Fruit fly (Drosophila melanogaster) whole organism, prepupa: ENCODE measurements around the gene CG17249.

Experiments
- CG10669 ChIP-seq: fragments of 200-800 bp; sonication (Bioruptor generic); optimal IDR thresholded peaks from 3 replicates; lab custom pipeline; 2018; ENCODE audit warnings: missing biosample characterization, mild to moderate bottlenecking, missing genetic modification characterization, moderate library complexity
- CG11294 ChIP-seq: fragments of 200-800 bp; sonication (Bioruptor generic); IDR thresholded peaks from 2 replicates; pipeline ENCODE4 v1.3.6; 2022; ENCODE audit warnings: missing biosample characterization, missing genetic modification characterization
- CG11762 ChIP-seq: fragments of 200-800 bp; sonication (Bioruptor generic); optimal IDR thresholded peaks from 3 replicates; lab custom pipeline; 2016; ENCODE audit warnings: missing biosample characterization, missing genetic modification characterization; ENCODE audit not compliant: insufficient read depth
- CG11902 ChIP-seq: fragments of 200-800 bp; sonication (Bioruptor generic); optimal IDR thresholded peaks from 3 replicates; lab custom pipeline; 2016; ENCODE audit warnings: missing biosample characterization, missing genetic modification characterization
- CG15336 ChIP-seq: fragments of 200-800 bp; sonication (Bioruptor generic); IDR thresholded peaks from 2 replicates; pipeline ENCODE4 v1.3.6; 2022; ENCODE audit warnings: missing biosample characterization, missing genetic modification characterization
- CG1621 ChIP-seq: fragments of 200-800 bp; sonication (Bioruptor generic); optimal IDR thresholded peaks from 3 replicates; lab custom pipeline; 2018; ENCODE audit warnings: missing biosample characterization, mild to moderate bottlenecking, missing genetic modification characterization
- CG16779 ChIP-seq: fragments of 200-800 bp; sonication (Bioruptor generic); optimal IDR thresholded peaks from 3 replicates; lab custom pipeline; 2017; ENCODE audit warnings: missing biosample characterization, mild to moderate bottlenecking, missing genetic modification characterization
- CG3032 ChIP-seq: fragments of 200-800 bp; optimal IDR thresholded peaks from 2 replicates; lab custom pipeline; 2019; ENCODE audit warnings: missing biosample characterization, mild to moderate bottlenecking, missing genetic modification characterization, moderate library complexity
- CG31627 ChIP-seq: fragments of 200-800 bp; sonication (Bioruptor generic); optimal IDR thresholded peaks from 3 replicates; lab custom pipeline; 2016; ENCODE audit warnings: missing biosample characterization, missing genetic modification characterization
- CG32006 ChIP-seq: fragments of 200-800 bp; sonication (Bioruptor generic); optimal IDR thresholded peaks from 3 replicates; lab custom pipeline; 2017; ENCODE audit warnings: missing biosample characterization, mild to moderate bottlenecking, missing genetic modification characterization
- CG34406 ChIP-seq: fragments of 200-800 bp; sonication (Bioruptor generic); optimal IDR thresholded peaks from 3 replicates; lab custom pipeline; 2016; ENCODE audit warnings: missing biosample characterization, missing genetic modification characterization
- CG3919 ChIP-seq: fragments of 200-800 bp; sonication (Bioruptor generic); optimal IDR thresholded peaks from 3 replicates; lab custom pipeline; 2016; ENCODE audit warnings: missing biosample characterization, missing genetic modification characterization
- CG6163 ChIP-seq: fragments of 200-800 bp; sonication (Bioruptor generic); IDR thresholded peaks from 3 replicates; pipeline ENCODE4 v1.3.6; 2022; ENCODE audit warnings: missing biosample characterization, missing genetic modification characterization
- CG6276 ChIP-seq: fragments of 200-800 bp; sonication (Bioruptor generic); optimal IDR thresholded peaks from 2 replicates; lab custom pipeline; 2017; ENCODE audit warnings: missing biosample characterization, mild to moderate bottlenecking, missing genetic modification characterization
- CG6792 ChIP-seq: fragments of 200-800 bp; sonication (Bioruptor generic); optimal IDR thresholded peaks from 3 replicates; lab custom pipeline; 2016; ENCODE audit warnings: missing biosample characterization, missing genetic modification characterization
- CG6854 ChIP-seq: fragments of 200-800 bp; sonication (Bioruptor generic); optimal IDR thresholded peaks from 2 replicates; lab custom pipeline; 2017; ENCODE audit warnings: missing biosample characterization, mild to moderate bottlenecking, missing genetic modification characterization
- CG7368 ChIP-seq: fragments of 200-800 bp; sonication (Bioruptor generic); optimal IDR thresholded peaks from 3 replicates; lab custom pipeline; 2016; ENCODE audit warnings: missing biosample characterization, missing genetic modification characterization
- CG8119 ChIP-seq: fragments of 200-800 bp; sonication (Bioruptor generic); IDR thresholded peaks from 3 replicates; pipeline ENCODE4 v1.3.6; 2022; ENCODE audit warnings: missing biosample characterization, missing genetic modification characterization
- CG8319 ChIP-seq: fragments of 200-800 bp; sonication (Bioruptor generic); optimal IDR thresholded peaks from 3 replicates; lab custom pipeline; 2016; ENCODE audit warnings: missing biosample characterization, missing genetic modification characterization
- CG8632 ChIP-seq: fragments of 200-800 bp; sonication (Bioruptor generic); optimal IDR thresholded peaks from 3 replicates; lab custom pipeline; 2016; ENCODE audit warnings: missing biosample characterization, missing genetic modification characterization
- Eip78C ChIP-seq: fragments of 200-800 bp; sonication (Bioruptor generic); peaks from one replicate; lab custom pipeline; 2016; ENCODE audit warnings: missing biosample characterization, missing genetic modification characterization
- Eip93F ChIP-seq: fragments of 200-800 bp; sonication (Bioruptor generic); optimal IDR thresholded peaks from 2 replicates; lab custom pipeline; 2016; ENCODE audit warnings: missing biosample characterization, mild to moderate bottlenecking, missing genetic modification characterization
- Ets21C ChIP-seq: fragments of 200-800 bp; sonication (Bioruptor generic); optimal IDR thresholded peaks from 3 replicates; lab custom pipeline; 2016; ENCODE audit warnings: missing biosample characterization, missing genetic modification characterization
- Ets96B ChIP-seq: fragments of 200-800 bp; optimal IDR thresholded peaks from 2 replicates; lab custom pipeline; 2019; ENCODE audit warnings: missing biosample characterization, mild to moderate bottlenecking, missing genetic modification characterization, moderate library complexity
- Hr38 ChIP-seq: sonication (Bioruptor generic); optimal IDR thresholded peaks from 2 replicates; lab custom pipeline; 2016; ENCODE audit warnings: missing biosample characterization, missing genetic modification characterization
- Hr39 ChIP-seq: fragments of 200-800 bp; sonication (Bioruptor generic); optimal IDR thresholded peaks from 2 replicates; lab custom pipeline; 2016; ENCODE audit warnings: missing biosample characterization, missing genetic modification characterization
- Lpt ChIP-seq: fragments of 200-800 bp; sonication (Bioruptor generic); optimal IDR thresholded peaks from 3 replicates; lab custom pipeline; 2016; ENCODE audit warnings: missing biosample characterization, missing genetic modification characterization
- Met ChIP-seq: fragments of 200-800 bp; sonication (Bioruptor generic); optimal IDR thresholded peaks from 3 replicates; lab custom pipeline; 2016; ENCODE audit warnings: missing biosample characterization, missing genetic modification characterization
- Smox ChIP-seq: fragments of 200-800 bp; sonication (Bioruptor generic); optimal IDR thresholded peaks from 3 replicates; lab custom pipeline; 2016; ENCODE audit warnings: missing biosample characterization, missing genetic modification characterization
- Sox102F ChIP-seq: fragments of 200-800 bp; sonication (Bioruptor generic); optimal IDR thresholded peaks from 2 replicates; lab custom pipeline; 2016; ENCODE audit warnings: missing biosample characterization, mild to moderate bottlenecking, missing genetic modification characterization
- Sox14 ChIP-seq: fragments of 200-800 bp; sonication (Bioruptor generic); optimal IDR thresholded peaks from 3 replicates; lab custom pipeline; 2016; ENCODE audit warnings: missing biosample characterization, missing genetic modification characterization
- Sox15 ChIP-seq: fragments of 200-800 bp; sonication (Bioruptor generic); optimal IDR thresholded peaks from 3 replicates; lab custom pipeline; 2016; ENCODE audit warnings: missing biosample characterization, missing genetic modification characterization
- achi ChIP-seq: fragments of 200-800 bp; sonication (Bioruptor generic); optimal IDR thresholded peaks from 3 replicates; lab custom pipeline; 2016; ENCODE audit warnings: missing biosample characterization, missing genetic modification characterization
- acj6 ChIP-seq: fragments of 200-800 bp; sonication (Bioruptor generic); optimal IDR thresholded peaks from 3 replicates; lab custom pipeline; 2016; ENCODE audit warnings: missing biosample characterization, missing genetic modification characterization
- cyc ChIP-seq: fragments of 200-800 bp; sonication (Bioruptor generic); optimal IDR thresholded peaks from 3 replicates; lab custom pipeline; 2016; ENCODE audit warnings: missing biosample characterization, missing genetic modification characterization
- dac ChIP-seq: fragments of 200-800 bp; sonication (Bioruptor generic); optimal IDR thresholded peaks from 2 replicates; lab custom pipeline; 2017; ENCODE audit warnings: missing biosample characterization, mild to moderate bottlenecking, missing genetic modification characterization
- eg ChIP-seq: fragments of 200-800 bp; sonication (Bioruptor generic); IDR thresholded peaks from 3 replicates; pipeline ENCODE4 v1.3.6; 2022; ENCODE audit warnings: missing biosample characterization, missing genetic modification characterization
- esn ChIP-seq: fragments of 200-800 bp; sonication (Bioruptor generic); optimal IDR thresholded peaks from 2 replicates; lab custom pipeline; 2016; ENCODE audit warnings: missing biosample characterization, mild to moderate bottlenecking, missing genetic modification characterization, moderate library complexity
- fd59A ChIP-seq: fragments of 200-800 bp; sonication (Bioruptor generic); optimal IDR thresholded peaks from 2 replicates; lab custom pipeline; 2017; ENCODE audit warnings: missing biosample characterization, mild to moderate bottlenecking, missing genetic modification characterization, missing genetic modification reagents
- fd85E ChIP-seq: fragments of 200-800 bp; sonication (Bioruptor generic); optimal IDR thresholded peaks from 3 replicates; lab custom pipeline; 2016; ENCODE audit warnings: missing biosample characterization, missing genetic modification characterization
- fkh ChIP-seq: fragments of 200-800 bp; sonication (Bioruptor generic); optimal IDR thresholded peaks from 3 replicates; lab custom pipeline; 2017; ENCODE audit warnings: missing biosample characterization, mild to moderate bottlenecking, missing genetic modification characterization, moderate library complexity
- lz ChIP-seq: fragments of 200-800 bp; sonication (Bioruptor generic); optimal IDR thresholded peaks from 3 replicates; lab custom pipeline; 2016; ENCODE audit warnings: missing biosample characterization, missing genetic modification characterization
- net ChIP-seq: fragments of 200-800 bp; sonication (Bioruptor generic); optimal IDR thresholded peaks from 3 replicates; lab custom pipeline; 2016; ENCODE audit warnings: missing biosample characterization, missing genetic modification characterization
- salr ChIP-seq, 2 experiments: fragments of 200-800 bp; sonication (Bioruptor generic); optimal IDR thresholded peaks; 3 replicates each; lab custom pipeline; 2016 to 2018; ENCODE audit warnings: missing biosample characterization in 2 of 2, missing genetic modification characterization in 2 of 2, mild to moderate bottlenecking in 1 of 2
- ss ChIP-seq, 2 experiments: fragments of 200-800 bp; sonication (Bioruptor generic); optimal IDR thresholded peaks; 2 replicates in 1 of 2; 3 replicates in 1 of 2; lab custom pipeline; 2017 to 2018; ENCODE audit warnings: mild to moderate bottlenecking in 2 of 2, missing biosample characterization in 2 of 2, missing genetic modification characterization in 2 of 2, moderate library complexity in 1 of 2
- svp ChIP-seq: fragments of 200-800 bp; sonication (Bioruptor generic); peaks from one replicate; lab custom pipeline; 2016; ENCODE audit warnings: missing biosample characterization, missing genetic modification characterization
- topi ChIP-seq: fragments of 200-800 bp; sonication (Bioruptor generic); optimal IDR thresholded peaks from 3 replicates; lab custom pipeline; 2016; ENCODE audit warnings: missing biosample characterization, missing genetic modification characterization
- vri ChIP-seq: fragments of 200-800 bp; sonication (Bioruptor generic); optimal IDR thresholded peaks from 3 replicates; lab custom pipeline; 2016; ENCODE audit warnings: missing biosample characterization, mild to moderate bottlenecking, missing genetic modification characterization

The CG17249 gene

DNA sequence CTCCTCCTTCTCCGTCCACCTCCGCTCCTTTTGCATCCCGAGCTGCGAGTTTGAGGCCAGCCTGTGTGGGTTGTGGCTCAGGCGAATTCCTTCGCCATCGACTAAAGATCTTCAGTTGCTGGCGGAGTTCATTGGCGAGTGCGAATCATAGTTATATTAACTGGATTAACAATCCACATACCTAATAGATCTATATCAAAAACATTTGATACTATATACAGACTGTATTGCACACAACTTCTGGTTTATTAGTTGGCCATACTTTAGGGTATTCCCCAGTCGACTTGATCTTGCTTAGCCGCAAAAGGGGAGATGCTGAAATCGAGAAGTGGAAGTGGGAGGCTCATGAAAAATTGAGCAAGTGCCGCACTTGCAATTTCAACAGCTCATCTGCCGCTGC, 45.6 kb upstream of the CG17249 start (continued):
- no peak for TF ChIP-seq vri (GFP tag; lab: Kevin White, UChicago)
- no peak for TF ChIP-seq net (GFP tag; lab: Kevin White, UChicago)
- TF ChIP-seq CG34406, result no peak
- peak; percentile 18 for TF ChIP-seq fd59A (GFP tag; lab: Kevin White, UChicago)
- no peak for TF ChIP-seq lz (GFP tag; lab: Kevin White, UChicago)
- no peak for TF ChIP-seq CG6276 (GFP tag; lab: Kevin White, UChicago)
- TF ChIP-seq CG15336 (GFP tag; lab: Robert Waterston, UW), result no peak

DNA sequence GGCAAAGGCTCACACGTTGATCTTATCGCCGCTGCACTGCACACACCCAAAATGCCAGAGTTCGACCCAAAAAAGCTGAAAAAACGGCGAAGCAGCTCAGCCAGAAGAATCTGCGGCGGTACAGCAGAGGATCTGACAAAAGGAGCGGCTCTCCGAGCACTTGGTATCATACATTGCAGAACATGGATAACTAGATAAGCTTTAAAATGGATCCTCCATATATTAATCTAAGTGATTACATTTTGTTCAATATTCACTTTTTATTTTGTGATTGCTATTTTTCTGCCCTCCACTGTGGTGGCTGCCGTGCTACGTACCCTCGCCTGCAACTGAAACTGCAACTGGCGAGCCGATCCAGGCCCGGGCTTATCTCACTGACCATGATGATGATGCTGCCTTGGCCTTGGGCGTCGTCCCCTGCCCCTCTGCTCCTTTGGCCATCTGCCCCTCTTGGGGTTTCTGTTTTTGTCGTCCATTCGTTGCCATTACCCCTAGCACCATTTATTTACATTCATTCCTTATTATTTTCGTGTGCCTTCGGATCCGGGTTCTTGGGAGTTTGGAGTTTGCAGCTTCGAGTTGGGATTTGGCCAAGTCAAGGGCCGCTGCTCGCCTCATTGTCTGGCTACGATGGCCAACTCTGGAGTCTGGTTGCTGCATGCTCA, 45.0 kb upstream of the CG17249 start:
- TF ChIP-seq CG8319 (GFP tag; lab: Kevin White, UChicago) (peak; percentile 86), Met (peak; percentile 93), CG7368 (peak; percentile 83), CG32006 (peak; percentile 87), CG6854 (peak; percentile 84), vri (GFP tag; lab: Kevin White, UChicago) (peak; percentile 89), CG3919 (peak; percentile 87), Sox14 (peak; percentile 93), achi (peak; percentile 87), CG6163 (peak; percentile 96), CG1621 (tag; lab: Kevin White, UChicago) (peak; percentile 89), CG3032 (tag; lab: Kevin White, UChicago) (peak; percentile 84), topi (GFP tag; lab: Kevin White, UChicago) (peak; percentile 90), Eip93F (peak; percentile 85), Ets21C (GFP tag; lab: Kevin White, UChicago) (peak; percentile 84), fd59A (GFP tag; lab: Kevin White, UChicago) (peak; percentile 92), acj6 (GFP tag; lab: Kevin White, UChicago) (peak; percentile 90), CG31627 (GFP tag; lab: Kevin White, UChicago) (peak; percentile 93), CG11294 (GFP tag; lab: Robert Waterston, UW) (0 out of 2 replicates have a peak, but pooled peaks have one; percentile 41), CG8632 (GFP tag; lab: Kevin White, UChicago) (peak; percentile 88), fd85E (GFP tag; lab: Kevin White, UChicago) (peak; percentile 8), Ets96B (peak; percentile 84), cyc (GFP tag; lab: Kevin White, UChicago) (peak; percentile 87), Sox102F (GFP tag; lab: Kevin White, UChicago) (peak; percentile 91), ss (GFP tag; optimal IDR thresholded peaks at IDR 0.05; lab: Kevin White, UChicago) (peak; percentile 78 to 81), net (GFP tag; lab: Kevin White, UChicago) (peak; percentile 87), lz (GFP tag; lab: Kevin White, UChicago) (peak; percentile 90), CG16779 (tag; lab: Kevin White, UChicago) (peak; percentile 82), CG11762 (GFP tag; lab: Kevin White, UChicago) (peak; percentile 70), CG10669 (peak; percentile 83), Sox15 (GFP tag; lab: Kevin White, UChicago) (peak; percentile 85), Hr38 (no peak), CG6792 (peak; percentile 92), CG6276 (GFP tag; lab: Kevin White, UChicago) (peak; percentile 48), Lpt (GFP tag; lab: Kevin White, UChicago) (peak; percentile 77), salr (GFP tag; optimal IDR thresholded peaks at IDR 0.05; lab: Kevin White, UChicago) (peak; percentile 73 to 83), eg (peak; percentile 79), CG8119 (GFP tag; lab: Robert Waterston, UW) (peak; percentile 87), CG11902 (GFP tag; lab: Kevin White, UChicago) (peak; percentile 78), Eip78C (GFP tag; lab: Kevin White, UChicago) (peak; percentile 95), Hr39 (GFP tag; lab: Kevin White, UChicago) (peak; percentile 94), dac (GFP tag; lab: Kevin White, UChicago) (peak; percentile 43), Smox (GFP tag; lab: Kevin White, UChicago) (peak; percentile 88), esn (GFP tag; lab: Kevin White, UChicago) (peak; percentile 94), CG15336 (GFP tag; lab: Robert Waterston, UW) (peak; percentile 85), CG34406 (peak; percentile 87), fkh (GFP tag; lab: Kevin White, UChicago) (no peak), svp (GFP tag; lab: Kevin White, UChicago) (peak; percentile 96)
